Fruit fly (Drosophila melanogaster) whole organism, embryonic: ENCODE measurements around the gene CG2187.

Source experiments
- Aef1 ChIP-seq: fragments of 200-800 bp; sonication (Bioruptor generic); IDR thresholded peaks from 3 replicates; pipeline ENCODE4 v1.3.6; 2022; ENCODE audit warnings: missing biosample characterization, missing genetic modification characterization
- Bteb2 ChIP-seq: fragments of 200-800 bp; sonication (Bioruptor generic); optimal IDR thresholded peaks from 2 replicates; lab custom pipeline; 2016; ENCODE audit warnings: missing biosample characterization, missing genetic modification characterization
- CG14667 ChIP-seq: fragments of 200-800 bp; sonication (Bioruptor generic); IDR thresholded peaks from 2 replicates; pipeline ENCODE4 v1.3.6; 2022; ENCODE audit warnings: missing biosample characterization, missing genetic modification characterization
- CG15073 ChIP-seq: fragments of 200-800 bp; sonication (Bioruptor generic); optimal IDR thresholded peaks from 2 replicates; lab custom pipeline; 2016; ENCODE audit warnings: missing biosample characterization, missing genetic modification characterization
- CG17385 ChIP-seq: fragments of 200-800 bp; sonication (Bioruptor generic); optimal IDR thresholded peaks from 3 replicates; lab custom pipeline; 2018; ENCODE audit warnings: missing biosample characterization, mild to moderate bottlenecking, missing genetic modification characterization
- CG18476 ChIP-seq: fragments of 200-800 bp; sonication (Bioruptor generic); optimal IDR thresholded peaks from 2 replicates; lab custom pipeline; 2016; ENCODE audit warnings: missing biosample characterization, mild to moderate bottlenecking, missing genetic modification characterization
- CG2120 ChIP-seq: fragments of 200-800 bp; sonication (Bioruptor generic); optimal IDR thresholded peaks from 3 replicates; lab custom pipeline; 2016; ENCODE audit warnings: missing biosample characterization, missing genetic modification characterization
- CG6175 ChIP-seq: fragments of 200-800 bp; sonication (Bioruptor generic); IDR thresholded peaks from 3 replicates; pipeline ENCODE4 v1.3.6; 2022; ENCODE audit warnings: missing biosample characterization, missing genetic modification characterization
- CG6272 ChIP-seq: fragments of 200-800 bp; sonication (Bioruptor generic); IDR thresholded peaks from 2 replicates; pipeline ENCODE4 v1.3.6; 2022; ENCODE audit warnings: missing biosample characterization, missing genetic modification characterization
- CG8089 ChIP-seq: fragments of 200-800 bp; sonication (Bioruptor generic); optimal IDR thresholded peaks from 3 replicates; lab custom pipeline; 2016; ENCODE audit warnings: missing biosample characterization, missing genetic modification characterization
- D19A ChIP-seq: fragments of 200-800 bp; optimal IDR thresholded peaks from 3 replicates; lab custom pipeline; 2019; ENCODE audit warnings: missing biosample characterization, mild to moderate bottlenecking, missing genetic modification characterization, moderate library complexity
- Fer3 ChIP-seq: fragments of 200-800 bp; sonication (Bioruptor generic); optimal IDR thresholded peaks from 2 replicates; lab custom pipeline; 2018; ENCODE audit warnings: missing biosample characterization, mild to moderate bottlenecking, missing genetic modification characterization, moderate library complexity
- HHEX ChIP-seq: fragments of 200-800 bp; sonication (Bioruptor generic); optimal IDR thresholded peaks from 3 replicates; lab custom pipeline; 2017; ENCODE audit warnings: missing biosample characterization, mild to moderate bottlenecking, missing genetic modification characterization, missing genetic modification reagents
- HLHmδ ChIP-seq: fragments of 200-800 bp; sonication (Bioruptor generic); optimal IDR thresholded peaks from 2 replicates; lab custom pipeline; 2018; ENCODE audit warnings: missing biosample characterization, mild to moderate bottlenecking, missing genetic modification characterization, moderate library complexity
- Hmx ChIP-seq: fragments of 200-800 bp; sonication (Bioruptor generic); optimal IDR thresholded peaks from 2 replicates; lab custom pipeline; 2016; ENCODE audit warnings: missing biosample characterization, missing genetic modification characterization
- Hr3 ChIP-seq: fragments of 200-800 bp; sonication (Bioruptor generic); optimal IDR thresholded peaks from 3 replicates; lab custom pipeline; 2016; ENCODE audit warnings: missing biosample characterization, missing genetic modification characterization
- Kr ChIP-seq: fragments of 200-800 bp; sonication (Bioruptor generic); optimal IDR thresholded peaks from 2 replicates; lab custom pipeline; 2017; ENCODE audit warnings: missing biosample characterization, mild to moderate bottlenecking, missing genetic modification characterization
- MESR4 ChIP-seq: fragments of 200-800 bp; sonication (Bioruptor generic); optimal IDR thresholded peaks from 2 replicates; lab custom pipeline; 2018; ENCODE audit warnings: missing biosample characterization, mild to moderate bottlenecking, missing genetic modification characterization, moderate library complexity
- Neu2 ChIP-seq: fragments of 200-800 bp; sonication (Bioruptor generic); optimal IDR thresholded peaks from 3 replicates; lab custom pipeline; 2016; ENCODE audit warnings: missing biosample characterization, missing genetic modification characterization, borderline replicate concordance
- PHDP ChIP-seq: fragments of 200-800 bp; sonication (Bioruptor generic); optimal IDR thresholded peaks from 3 replicates; lab custom pipeline; 2018; ENCODE audit warnings: missing biosample characterization, mild to moderate bottlenecking, missing genetic modification characterization, moderate library complexity
- Ravus ChIP-seq: fragments of 200-800 bp; sonication (Bioruptor generic); IDR thresholded peaks from 2 replicates; pipeline ENCODE4 v1.3.6; 2022; ENCODE audit warnings: missing biosample characterization, missing genetic modification characterization
- Side ChIP-seq: fragments of 200-800 bp; sonication (Bioruptor generic); optimal IDR thresholded peaks from 2 replicates; lab custom pipeline; 2016; ENCODE audit warnings: missing biosample characterization, missing genetic modification characterization
- Sin3A ChIP-seq: fragments of >200 bp; optimal IDR thresholded peaks from 2 replicates; lab custom pipeline; 2018
- Xrp1 ChIP-seq: fragments of 200-800 bp; sonication (Bioruptor generic); IDR thresholded peaks from 2 replicates; pipeline ENCODE4 v1.3.6; 2022; ENCODE audit warnings: missing biosample characterization, missing genetic modification characterization
- bbx ChIP-seq: fragments of 200-800 bp; sonication (Bioruptor generic); IDR thresholded peaks from 2 replicates; pipeline ENCODE4 v1.3.6; 2022; ENCODE audit warnings: missing biosample characterization, missing genetic modification characterization; ENCODE audit not compliant: partially characterized antibody
- crol ChIP-seq: fragments of 200-800 bp; sonication (Bioruptor generic); IDR thresholded peaks from 2 replicates; pipeline ENCODE4 v1.3.6; 2022; ENCODE audit warnings: missing biosample characterization, missing genetic modification characterization
- dati ChIP-seq: fragments of 200-800 bp; sonication (Bioruptor generic); IDR thresholded peaks from 2 replicates; pipeline ENCODE4 v1.3.6; 2022; ENCODE audit warnings: missing biosample characterization, missing genetic modification characterization
- gro ChIP-seq: fragments of 200-800 bp; sonication (Bioruptor generic); optimal IDR thresholded peaks from 2 replicates; lab custom pipeline; 2016; ENCODE audit warnings: missing biosample characterization, missing genetic modification characterization
- gsb-n ChIP-seq: fragments of 200-800 bp; sonication (Bioruptor generic); optimal IDR thresholded peaks from 3 replicates; lab custom pipeline; 2018; ENCODE audit warnings: missing biosample characterization, mild to moderate bottlenecking, missing genetic modification characterization
- gt ChIP-seq: fragments of 200-800 bp; sonication (Bioruptor generic); IDR thresholded peaks from 2 replicates; pipeline ENCODE4 v1.3.6; 2022; ENCODE audit warnings: missing biosample characterization, missing genetic modification characterization
- jumu ChIP-seq: fragments of 200-800 bp; sonication (Bioruptor generic); optimal IDR thresholded peaks from 3 replicates; lab custom pipeline; 2016; ENCODE audit warnings: missing biosample characterization, missing genetic modification characterization
- kah ChIP-seq: fragments of 200-800 bp; sonication (Bioruptor generic); optimal IDR thresholded peaks from 2 replicates; lab custom pipeline; 2018; ENCODE audit warnings: missing biosample characterization, mild to moderate bottlenecking, missing genetic modification characterization
- lbe ChIP-seq: fragments of 200-800 bp; sonication (Bioruptor generic); optimal IDR thresholded peaks from 2 replicates; lab custom pipeline; 2016; ENCODE audit warnings: missing biosample characterization, mild to moderate bottlenecking, missing genetic modification characterization
- lov ChIP-seq, 2 experiments: fragments of 200-800 bp in 1 of 2; fragments of >200 bp in 1 of 2; sonication (Bioruptor generic) in 1 of 2; IDR thresholded peaks in 1 of 2; optimal IDR thresholded peaks in 1 of 2; 2 replicates in 1 of 2; 3 replicates in 1 of 2; pipeline versions ENCODE4 v1.3.6 to Lab custom; 2017 to 2022; ENCODE audit warnings: missing biosample characterization in 1 of 2, missing genetic modification characterization in 1 of 2
- luna ChIP-seq: fragments of 200-800 bp; sonication (Bioruptor generic); optimal IDR thresholded peaks from 2 replicates; lab custom pipeline; 2016; ENCODE audit warnings: missing biosample characterization, missing genetic modification characterization
- maf-S ChIP-seq: fragments of 200-800 bp; sonication (Bioruptor generic); optimal IDR thresholded peaks from 2 replicates; lab custom pipeline; 2016; ENCODE audit warnings: missing biosample characterization, missing genetic modification characterization
- mam ChIP-seq: fragments of 200-800 bp; sonication (Bioruptor generic); optimal IDR thresholded peaks from 3 replicates; lab custom pipeline; 2016; ENCODE audit warnings: missing biosample characterization, missing genetic modification characterization
- peb ChIP-seq: fragments of 200-800 bp; sonication (Bioruptor generic); IDR thresholded peaks from 2 replicates; pipeline ENCODE4 v1.3.6; 2022; ENCODE audit warnings: missing biosample characterization, missing genetic modification characterization
- pnt ChIP-seq: fragments of 200-800 bp; sonication (Bioruptor generic); optimal IDR thresholded peaks from 3 replicates; lab custom pipeline; 2016; ENCODE audit warnings: missing biosample characterization, missing genetic modification characterization
- sima ChIP-seq: fragments of 200-800 bp; sonication (Bioruptor generic); optimal IDR thresholded peaks from 2 replicates; lab custom pipeline; 2016; ENCODE audit warnings: missing biosample characterization, missing genetic modification characterization
- sob ChIP-seq: fragments of 200-800 bp; sonication (Bioruptor generic); IDR thresholded peaks from 2 replicates; pipeline ENCODE4 v1.3.6; 2022; ENCODE audit warnings: missing biosample characterization, missing genetic modification characterization
- sr ChIP-seq: fragments of 200-800 bp; sonication (Bioruptor generic); IDR thresholded peaks from 3 replicates; pipeline ENCODE4 v1.3.6; 2022; ENCODE audit warnings: missing biosample characterization, missing genetic modification characterization
- stwl ChIP-seq: fragments of 200-800 bp; sonication (Bioruptor generic); optimal IDR thresholded peaks from 3 replicates; lab custom pipeline; 2018; ENCODE audit warnings: missing biosample characterization, mild to moderate bottlenecking, missing genetic modification characterization, moderate library complexity
- tgo ChIP-seq: fragments of 200-800 bp; sonication (Bioruptor generic); IDR thresholded peaks from 3 replicates; pipeline ENCODE4 v1.3.6; 2022; ENCODE audit warnings: missing biosample characterization, missing genetic modification characterization
- tx ChIP-seq: fragments of 200-800 bp; sonication (Bioruptor generic); optimal IDR thresholded peaks from 2 replicates; lab custom pipeline; 2016; ENCODE audit warnings: missing biosample characterization, missing genetic modification characterization
- wdn ChIP-seq: fragments of 200-800 bp; sonication (Bioruptor generic); IDR thresholded peaks from 2 replicates; pipeline ENCODE4 v1.3.6; 2022; ENCODE audit warnings: missing biosample characterization, missing genetic modification characterization
- wek ChIP-seq: fragments of 200-800 bp; sonication (Bioruptor generic); optimal IDR thresholded peaks from 3 replicates; lab custom pipeline; 2018; ENCODE audit warnings: missing biosample characterization, mild to moderate bottlenecking, missing genetic modification characterization, moderate library complexity
- yki ChIP-seq: fragments of >200 bp; optimal IDR thresholded peaks from 3 replicates; lab custom pipeline; 2018
- z ChIP-seq: fragments of 200-800 bp; sonication (Bioruptor generic); IDR thresholded peaks from 3 replicates; pipeline ENCODE4 v1.3.6; 2022; ENCODE audit warnings: missing biosample characterization, missing genetic modification characterization
- zen2 ChIP-seq: fragments of 200-800 bp; sonication (Bioruptor generic); IDR thresholded peaks from 3 replicates; pipeline ENCODE4 v1.3.6; 2022; ENCODE audit warnings: missing biosample characterization, missing genetic modification characterization; ENCODE audit not compliant: partially characterized antibody

The CG2187 gene

DNA sequence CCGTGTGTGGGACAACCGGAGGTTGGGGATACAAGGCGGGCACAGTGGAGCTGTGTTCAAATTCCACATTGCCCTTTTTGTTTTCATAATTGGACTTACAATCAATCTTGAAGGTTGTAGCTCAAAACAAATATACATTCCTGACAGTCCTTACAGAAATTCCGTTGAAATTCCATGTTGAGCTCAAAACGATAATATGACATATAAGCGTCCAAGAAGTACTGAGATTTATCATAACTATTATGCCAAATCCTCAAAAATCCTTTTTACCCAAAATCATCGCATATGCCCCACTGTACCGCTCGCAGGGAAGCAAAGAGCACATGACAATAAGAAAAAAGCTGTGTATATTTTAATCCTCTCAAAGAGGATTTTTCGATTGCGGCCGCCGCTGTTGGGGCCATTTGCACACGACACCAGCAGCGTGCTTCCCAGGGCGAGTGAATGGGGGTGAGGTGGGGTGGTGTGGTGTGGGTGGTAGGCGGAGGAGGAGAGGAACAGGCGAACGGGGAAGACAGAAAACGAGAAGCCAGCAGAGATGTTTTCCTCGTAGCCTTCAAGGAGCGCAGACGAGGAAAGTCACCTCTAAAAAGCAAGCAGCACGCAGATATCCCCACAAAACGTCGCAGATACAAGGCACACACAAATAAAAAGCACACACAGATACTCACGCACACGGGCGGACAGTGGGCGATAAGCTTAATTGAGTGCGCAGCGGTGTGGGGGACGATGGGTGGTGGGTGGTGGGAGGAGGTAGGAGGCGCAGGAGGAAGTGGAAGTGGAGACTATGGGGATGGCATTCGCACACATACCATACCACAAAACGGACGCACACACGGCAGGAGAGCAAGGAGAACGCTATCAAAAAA lies 40.9 kb downstream of the CG2187 start (continued):
- TF ChIP-seq wdn = 0 out of 2 replicates have a peak, but pooled peaks have one; percentile 58
- no peak for TF ChIP-seq CG6272 (GFP tag; lab: Robert Waterston, UW)
- TF ChIP-seq Xrp1 (GFP tag; lab: Robert Waterston, UW) = peak; percentile 64
- TF ChIP-seq gro (GFP tag; lab: Kevin White, UChicago) = peak; percentile 32
- TF ChIP-seq tx = peak; percentile 59
- TF ChIP-seq yki = no peak
- no peak for TF ChIP-seq HLHmδ (GFP tag; lab: Kevin White, UChicago)
- TF ChIP-seq Fer3 (tag; lab: Kevin White, UChicago) = peak; percentile 57
- TF ChIP-seq Hr3 (GFP tag; lab: Kevin White, UChicago) = peak; percentile 6
- TF ChIP-seq sima (GFP tag; lab: Kevin White, UChicago) = no peak
- no peak for TF ChIP-seq bbx (GFP tag; lab: Robert Waterston, UW)
- no peak for TF ChIP-seq MESR4
- TF ChIP-seq CG18476 (GFP tag; lab: Kevin White, UChicago) = no peak
- TF ChIP-seq maf-S (GFP tag; lab: Kevin White, UChicago) = peak; percentile 27
- TF ChIP-seq sob (GFP tag; lab: Robert Waterston, UW) = no peak
- peak; percentile 68 for TF ChIP-seq PHDP (tag; lab: Kevin White, UChicago)
- TF ChIP-seq CG2120 (GFP tag; lab: Kevin White, UChicago) = peak; percentile 79
- TF ChIP-seq peb (GFP tag; lab: Robert Waterston, UW) = no peak
- TF ChIP-seq Bteb2 (GFP tag; lab: Kevin White, UChicago) = peak; percentile 49
- TF ChIP-seq luna (GFP tag; lab: Kevin White, UChicago) = no peak
- TF ChIP-seq sr (GFP tag; lab: Robert Waterston, UW) = peak; percentile 45; the same call in 1 of the 3 replicates
- no peak for TF ChIP-seq CG15073 (GFP tag; lab: Kevin White, UChicago)
- TF ChIP-seq gt (GFP tag; lab: Robert Waterston, UW) = no peak
- no peak for TF ChIP-seq Neu2 (GFP tag; lab: Kevin White, UChicago)
- TF ChIP-seq jumu (GFP tag; lab: Kevin White, UChicago) = peak; percentile 40
- TF ChIP-seq Ravus = no peak; the same call in 1 of the 2 replicates
- TF ChIP-seq stwl = no peak
- no peak for TF ChIP-seq dati (GFP tag; lab: Robert Waterston, UW)
- TF ChIP-seq CG14667 (GFP tag; lab: Robert Waterston, UW) = peak; percentile 35; the same call in 1 of the 2 replicates
- TF ChIP-seq CG6175 (GFP tag; lab: Robert Waterston, UW) = no peak
- no peak for TF ChIP-seq wek (GFP tag; lab: Kevin White, UChicago)
- peak; percentile 17 for TF ChIP-seq gsb-n
- TF ChIP-seq mam (GFP tag; lab: Kevin White, UChicago) = peak; percentile 66
- TF ChIP-seq CG8089 = peak; percentile 41
- peak; percentile 38 for TF ChIP-seq Side (GFP tag; lab: Kevin White, UChicago)
- peak; percentile 41 for TF ChIP-seq CG17385 (GFP tag; lab: Kevin White, UChicago)
- TF ChIP-seq lbe (GFP tag; lab: Kevin White, UChicago) = peak; percentile 25
- peak; percentile 40 for TF ChIP-seq D19A (tag; lab: Kevin White, UChicago)
- TF ChIP-seq crol = peak; percentile 82
- TF ChIP-seq Hmx = no peak
- no peak for TF ChIP-seq lov (optimal IDR thresholded peaks at IDR 0.05; lab: Kevin White, UChicago)
- no peak for TF ChIP-seq lov (GFP tag; IDR thresholded peaks at IDR 0.05; lab: Robert Waterston, UW)
- TF ChIP-seq tgo (GFP tag; lab: Robert Waterston, UW) = peak; percentile 51; the same call in 2 of the 3 replicates
- TF ChIP-seq z = no peak
- TF ChIP-seq pnt (GFP tag; lab: Kevin White, UChicago) = peak; percentile 39
- no peak for TF ChIP-seq Kr (GFP tag; lab: Kevin White, UChicago)
- peak; percentile 63 for TF ChIP-seq HHEX (GFP tag; lab: Kevin White, UChicago)
- TF ChIP-seq Sin3A = no peak
- no peak for TF ChIP-seq zen2 (GFP tag; lab: Robert Waterston, UW)
- TF ChIP-seq Aef1 (GFP tag; lab: Robert Waterston, UW) = peak; percentile 61
- TF ChIP-seq kah (GFP tag; lab: Kevin White, UChicago) = no peak
